Fruit fly (Drosophila melanogaster): ENCODE measurements around the gene nAChRbeta2.
A peak's percentile ranks its signal among the peaks of the same experiment; 100 is the strongest.

The nAChRbeta2 gene

DNA sequence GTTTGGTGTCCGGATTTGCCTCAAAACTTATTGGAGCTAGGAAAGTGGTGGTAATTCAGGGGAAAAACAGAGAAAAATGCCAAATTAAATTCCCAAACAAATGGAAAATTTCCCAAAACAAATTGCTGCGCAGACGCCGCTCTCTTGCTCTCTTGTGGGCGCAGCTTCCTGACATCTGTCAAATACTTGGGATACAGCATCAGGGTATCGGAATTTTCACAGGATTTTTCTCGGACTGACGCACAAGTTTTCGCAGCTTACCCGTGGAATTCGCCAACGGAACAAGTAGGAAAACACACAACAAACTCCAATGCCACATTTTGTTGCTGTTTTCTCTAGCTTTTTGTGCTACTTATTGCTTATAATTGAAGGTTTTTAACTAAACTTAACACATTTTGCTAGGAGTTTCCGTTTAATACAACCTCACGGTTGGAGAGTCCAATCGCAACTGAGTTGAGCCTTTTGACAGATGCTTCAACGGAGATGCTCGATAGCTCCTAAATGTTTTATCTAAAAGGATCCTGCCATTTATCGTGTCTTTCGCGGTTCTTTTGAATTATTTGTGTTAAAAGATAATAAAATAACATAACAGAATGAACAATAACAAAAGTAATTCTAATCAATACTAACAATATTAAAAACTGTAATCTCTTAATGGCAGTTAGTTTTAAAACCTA, at the start of gene nAChRbeta2, which contains the start of gene DZIP1:
nAChRbeta2 (minus strand) TSS at position 455 of the 677 bp plus-strand sequence.
DZIP1 (plus strand) TSS at position 627 of the 677 bp plus-strand sequence.
- TF ChIP-seq jim (GFP tag; optimal IDR thresholded peaks at IDR 0.05) (no peak), Hr83 (GFP tag; optimal IDR thresholded peaks at IDR 0.05; ENCODE audit: poor library complexity, severe bottlenecking) (no peak), Jra (GFP tag; optimal IDR thresholded peaks at IDR 0.05) (no peak), CrebA (GFP tag; optimal IDR thresholded peaks at IDR 0.05; ENCODE audit: borderline replicate concordance) (no peak), woc (GFP tag; optimal IDR thresholded peaks at IDR 0.05) (no peak), Hr78 (GFP tag; optimal IDR thresholded peaks at IDR 0.05) (no peak), rgr (GFP tag; optimal IDR thresholded peaks at IDR 0.05) (no peak), CG9705 (GFP tag; optimal IDR thresholded peaks at IDR 0.05) (no peak), Hnf4 (GFP tag; optimal IDR thresholded peaks at IDR 0.05) (no peak), br (GFP tag; optimal IDR thresholded peaks at IDR 0.05) (no peak), Mio (GFP tag; optimal IDR thresholded peaks at IDR 0.05) (no peak), Sp1 (GFP tag; optimal IDR thresholded peaks at IDR 0.05) (no peak), Rel (GFP tag; optimal IDR thresholded peaks at IDR 0.05) (no peak), Rel (tag; optimal IDR thresholded peaks at IDR 0.05) (no peak), dmrt93B (GFP tag; optimal IDR thresholded peaks at IDR 0.05) (no peak), psq (GFP tag; optimal IDR thresholded peaks at IDR 0.05) (no peak), Vsx2 (GFP tag; optimal IDR thresholded peaks at IDR 0.05; ENCODE audit: partially characterized antibody) (no peak), Dfd (GFP tag; optimal IDR thresholded peaks at IDR 0.05) (no peak)

DNA sequence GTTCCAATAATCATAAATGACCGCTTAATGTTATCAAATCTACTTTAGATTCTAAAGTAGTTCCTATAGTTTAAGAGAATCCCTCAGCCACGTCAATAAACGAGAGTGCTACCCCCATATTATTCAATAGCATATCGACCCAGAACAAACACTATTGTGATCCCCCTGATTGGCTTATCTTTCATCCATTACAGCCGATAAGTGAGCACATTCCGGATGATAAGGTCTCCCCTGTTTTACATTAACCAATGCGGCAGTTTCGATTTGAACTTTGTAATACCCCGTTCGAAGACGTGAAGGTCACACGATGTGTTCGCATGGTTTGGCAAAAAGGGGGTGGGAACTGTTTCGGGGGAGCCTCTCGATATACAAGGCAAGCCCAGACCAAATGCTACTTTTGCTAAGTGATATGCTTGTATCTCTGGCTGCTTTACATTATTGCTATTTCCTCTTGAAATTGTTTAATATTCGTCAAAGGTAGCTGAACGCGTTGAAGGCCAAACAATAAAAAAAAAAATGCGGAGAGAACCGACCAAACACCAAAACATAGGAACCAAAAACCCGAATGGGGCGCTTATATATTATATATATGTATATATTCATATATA, 49.4 kb upstream of the nAChRbeta2 start:
- no peak for TF ChIP-seq Rel (GFP tag; optimal IDR thresholded peaks at IDR 0.05)
- peak; percentile 60 for TF ChIP-seq Rel (tag; optimal IDR thresholded peaks at IDR 0.05)
- TF ChIP-seq rgr (GFP tag; optimal IDR thresholded peaks at IDR 0.05), result no peak

DNA sequence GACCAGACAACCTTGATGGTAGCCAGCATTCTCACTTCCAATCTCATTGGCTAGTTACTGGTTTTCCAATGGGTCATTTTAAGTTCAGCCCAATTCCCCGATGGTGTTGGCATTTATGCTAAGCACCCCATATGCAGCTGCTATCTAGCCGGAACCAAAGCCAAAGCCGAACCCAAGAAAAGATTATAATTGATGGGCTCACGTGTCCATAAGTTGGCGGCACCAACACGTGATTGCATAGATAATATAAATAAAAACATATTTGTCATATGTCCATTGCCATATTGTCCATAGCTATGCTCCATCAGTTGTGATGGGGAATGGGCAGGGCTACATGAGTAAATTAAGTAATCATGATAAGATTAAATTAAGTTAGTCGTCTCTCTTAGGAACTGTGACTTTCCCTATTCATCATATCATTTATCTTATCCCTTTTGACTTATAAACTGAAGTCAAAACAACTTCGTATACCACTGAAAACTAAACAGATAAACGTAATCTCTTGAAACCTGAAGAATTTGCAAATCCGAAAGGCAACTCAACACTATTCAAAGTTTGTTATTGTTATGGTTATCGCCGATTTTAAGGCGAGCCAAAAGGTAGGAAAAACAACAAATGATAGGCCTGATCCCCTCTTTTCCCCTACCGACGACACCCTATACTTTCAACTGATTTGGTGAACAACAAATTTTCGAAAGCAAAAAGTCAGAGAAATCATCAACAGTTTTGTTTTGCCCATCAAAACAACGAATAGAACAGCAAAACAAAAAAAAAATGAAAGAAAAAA, 48.3 kb upstream of the nAChRbeta2 start:
- TF ChIP-seq jim (GFP tag; optimal IDR thresholded peaks at IDR 0.05) (no peak), dmrt93B (GFP tag; optimal IDR thresholded peaks at IDR 0.05) (no peak)

DNA sequence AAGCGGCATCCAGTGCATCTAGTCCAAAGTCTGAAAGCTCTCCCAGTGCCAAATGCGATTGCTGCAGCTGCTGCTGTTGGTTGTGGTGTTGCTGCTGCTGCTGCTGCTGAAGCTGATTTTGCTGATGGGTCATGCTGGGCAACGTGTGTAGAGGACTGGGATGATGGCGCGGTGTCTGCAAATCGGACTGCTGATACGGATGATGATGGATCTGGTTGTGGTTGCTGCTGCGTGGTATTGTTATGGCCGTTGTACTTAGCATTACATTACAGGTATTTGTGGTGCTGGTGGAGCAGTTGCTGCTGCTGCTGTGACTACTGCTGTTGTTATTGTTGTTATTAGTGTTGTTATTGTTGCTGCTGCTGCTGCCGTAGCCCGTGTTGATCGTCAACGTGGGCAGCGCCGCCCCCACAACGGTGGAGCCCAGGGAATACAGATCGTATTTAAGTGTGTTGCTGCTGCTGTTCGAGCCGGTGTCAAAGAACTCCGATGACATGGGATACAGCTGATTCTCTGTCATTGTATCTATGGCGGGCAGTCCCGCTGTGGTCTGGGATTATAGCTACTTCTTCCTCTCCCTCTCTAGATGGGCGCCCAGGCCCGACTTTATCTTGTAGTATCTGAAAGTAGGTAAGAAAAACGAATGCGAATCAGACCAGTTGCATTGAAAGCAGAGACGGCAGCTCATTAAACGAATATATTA, 47.6 kb upstream of the nAChRbeta2 start:
- no peak for TF ChIP-seq Rel (GFP tag; optimal IDR thresholded peaks at IDR 0.05)
- peak; percentile 50 for TF ChIP-seq Rel (tag; optimal IDR thresholded peaks at IDR 0.05)
- peak; percentile 93 for TF ChIP-seq Dfd (GFP tag; optimal IDR thresholded peaks at IDR 0.05)
- no peak for TF ChIP-seq Jra (GFP tag; optimal IDR thresholded peaks at IDR 0.05)

DNA sequence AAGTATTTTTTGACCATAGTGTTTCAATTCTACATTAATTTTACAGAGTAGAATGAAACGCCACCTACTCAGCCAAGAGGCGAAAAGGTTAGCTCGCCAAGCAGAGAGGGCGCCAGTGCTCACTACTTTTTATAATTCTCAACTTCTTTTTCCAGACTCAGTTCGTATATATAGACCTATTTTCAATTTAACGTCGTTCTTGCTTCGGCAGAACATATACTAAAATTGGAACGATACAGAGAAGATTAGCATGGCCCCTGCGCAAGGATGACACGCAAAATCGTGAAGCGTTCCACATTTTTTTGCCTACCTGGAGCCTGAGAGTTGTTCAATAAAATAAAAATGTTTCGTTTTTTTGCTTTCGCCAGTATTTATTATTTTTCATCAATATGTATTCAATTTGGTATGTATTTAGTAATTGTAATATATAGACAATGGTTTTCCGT, 42.1 kb upstream of the nAChRbeta2 start:
- TF ChIP-seq Dif (GFP tag; optimal IDR thresholded peaks at IDR 0.05; ENCODE audit: partially characterized antibody) (no peak), woc (GFP tag; optimal IDR thresholded peaks at IDR 0.05) (no peak), Mio (GFP tag; optimal IDR thresholded peaks at IDR 0.05) (no peak), Jra (GFP tag; optimal IDR thresholded peaks at IDR 0.05) (no peak), dmrt93B (GFP tag; optimal IDR thresholded peaks at IDR 0.05) (peak; percentile 24), CG9705 (GFP tag; optimal IDR thresholded peaks at IDR 0.05) (no peak), Vsx2 (GFP tag; optimal IDR thresholded peaks at IDR 0.05; ENCODE audit: partially characterized antibody) (peak; percentile 3), HLH106 (tag; optimal IDR thresholded peaks at IDR 0.05) (peak; percentile 45), GATAd (GFP tag; optimal IDR thresholded peaks at IDR 0.05) (no peak), Rel (GFP tag; optimal IDR thresholded peaks at IDR 0.05) (no peak), Rel (tag; optimal IDR thresholded peaks at IDR 0.05) (peak; percentile 4), lola (GFP tag; optimal IDR thresholded peaks at IDR 0.05) (no peak), dsf (GFP tag; optimal IDR thresholded peaks at IDR 0.05; ENCODE audit: borderline replicate concordance) (no peak), OdsH (GFP tag; optimal IDR thresholded peaks at IDR 0.05) (peak; percentile 76), CG32264 (GFP tag; optimal IDR thresholded peaks at IDR 0.05) (no peak), Sp1 (GFP tag; optimal IDR thresholded peaks at IDR 0.05) (no peak), Hnf4 (GFP tag; optimal IDR thresholded peaks at IDR 0.05) (peak; percentile 42), br (GFP tag; optimal IDR thresholded peaks at IDR 0.05) (peak; percentile 54), Abd-B (GFP tag; optimal IDR thresholded peaks at IDR 0.05) (no peak), sv (GFP tag; optimal IDR thresholded peaks at IDR 0.05) (peak; percentile 56), h (GFP tag; optimal IDR thresholded peaks at IDR 0.05) (peak; percentile 71), pan (optimal IDR thresholded peaks at IDR 0.05) (no peak), tai (GFP tag; optimal IDR thresholded peaks at IDR 0.05) (peak; percentile 24), Hr78 (GFP tag; optimal IDR thresholded peaks at IDR 0.05) (no peak), brk (GFP tag; optimal IDR thresholded peaks at IDR 0.05) (peak; percentile 54), sage (GFP tag; optimal IDR thresholded peaks at IDR 0.05) (no peak), CrebA (GFP tag; optimal IDR thresholded peaks at IDR 0.05; ENCODE audit: borderline replicate concordance) (no peak), rgr (GFP tag; optimal IDR thresholded peaks at IDR 0.05) (peak; percentile 74), foxo (GFP tag; optimal IDR thresholded peaks at IDR 0.05) (no peak), psq (GFP tag; optimal IDR thresholded peaks at IDR 0.05) (peak; percentile 58), fru (GFP tag; optimal IDR thresholded peaks at IDR 0.05) (no peak), Myc (optimal IDR thresholded peaks at IDR 0.05) (peak; percentile 87)
